Worm (Caenorhabditis elegans): ENCODE data around the gene enee-1.

DNA sequence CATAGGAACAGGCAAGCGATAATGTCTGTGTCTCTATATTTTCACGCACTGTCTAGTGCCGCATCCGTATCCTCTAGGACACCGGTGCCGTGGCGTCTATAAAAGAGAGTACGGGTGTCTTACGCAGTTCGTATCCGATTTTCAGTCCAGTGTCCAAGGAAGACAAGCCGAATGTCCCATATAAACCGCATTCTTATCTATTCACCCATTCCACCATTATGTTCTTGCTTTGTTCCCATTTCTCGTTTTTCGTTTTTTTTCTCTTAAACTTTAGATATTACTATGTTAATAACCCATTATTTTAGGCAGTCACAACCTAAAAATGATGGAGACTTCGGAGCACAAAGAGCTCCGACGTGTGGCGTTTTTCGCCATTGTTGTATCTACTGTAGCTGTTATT, 1.4 kb upstream of the enee-1 start, which contains the start of gene sqt-2:
- TF ChIP-seq unc-55 (GFP tag; optimal IDR thresholded peaks at IDR 0.05) = no peak
- no peak for TF ChIP-seq ama-1 (optimal IDR thresholded peaks at IDR 0.05)
- TF ChIP-seq tbx-7 (tag; optimal IDR thresholded peaks at IDR 0.05) = no peak
- no peak for TF ChIP-seq nhr-11 (tag; optimal IDR thresholded peaks at IDR 0.05)
- no peak for TF ChIP-seq ceh-9 (tag; optimal IDR thresholded peaks at IDR 0.05)
- TF ChIP-seq F13H6.1 (tag; optimal IDR thresholded peaks at IDR 0.05) = no peak
- TF ChIP-seq tbx-2 (tag; optimal IDR thresholded peaks at IDR 0.05) = no peak
- no peak for TF ChIP-seq K09A11.1 (tag; optimal IDR thresholded peaks at IDR 0.05; ENCODE audit: insufficient read depth)
- no peak for TF ChIP-seq pha-4 (tag; optimal IDR thresholded peaks at IDR 0.05)

All from whole organism, late embryonic.